Fruit fly (Drosophila melanogaster): ENCODE measurements around the gene CG42779.

CG42779 gene

DNA sequence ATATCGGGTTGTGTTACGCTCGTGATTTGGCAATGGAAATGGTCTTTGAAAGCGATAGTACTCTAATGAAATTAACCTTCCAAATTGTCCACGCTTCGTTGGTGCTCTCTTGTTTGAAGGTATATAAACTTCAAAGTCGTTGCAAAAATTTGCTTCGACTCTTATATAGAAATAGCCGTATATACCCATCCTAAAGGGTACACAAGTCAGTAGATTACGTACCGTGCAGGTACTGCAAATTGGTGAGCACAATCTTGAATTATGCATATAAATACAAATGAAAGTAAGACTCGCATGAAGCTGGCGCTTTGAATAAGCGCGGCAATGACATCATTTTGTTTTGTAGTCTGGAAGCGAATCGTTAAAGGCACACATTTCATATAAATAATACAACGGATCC is 5.1 kb upstream of the CG42779 start:
- no peak for TF ChIP-seq CG17801 (GFP tag; optimal IDR thresholded peaks at IDR 0.05; ENCODE audit: partially characterized antibody)

DNA sequence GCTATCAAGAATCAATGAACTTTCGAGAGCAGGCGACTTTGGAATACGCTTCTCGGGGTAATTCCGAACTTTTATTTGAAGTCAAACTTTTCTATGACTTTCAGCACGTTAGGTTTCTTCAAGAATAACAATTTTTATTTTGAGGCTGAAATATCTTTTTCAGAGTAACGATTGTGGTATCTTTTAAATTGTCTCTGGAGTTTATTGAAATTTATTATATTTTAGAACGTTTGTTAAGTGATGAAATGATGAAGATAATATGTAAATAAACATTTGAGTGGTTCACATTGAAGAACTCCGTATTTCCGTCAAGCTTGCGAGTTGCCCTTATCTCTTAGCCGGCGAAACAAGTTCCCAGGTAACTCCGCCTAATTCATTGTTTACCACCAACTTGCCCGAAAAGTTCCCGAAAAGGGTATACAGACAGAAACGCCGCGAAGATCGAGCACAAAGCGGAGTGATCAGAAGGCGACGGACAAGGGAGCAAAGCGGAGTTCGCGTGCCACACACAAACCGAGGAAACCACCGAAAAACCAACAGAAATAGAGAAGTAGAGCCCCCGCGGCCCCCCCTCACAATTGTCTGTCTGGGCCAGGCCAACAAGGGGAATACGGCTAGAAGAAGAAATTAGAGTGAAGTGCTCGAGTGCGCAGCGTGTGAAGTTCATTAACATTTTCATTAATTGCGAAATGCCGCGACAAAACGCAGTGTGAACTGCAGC is 3.6 kb upstream of the CG42779 start:
- TF ChIP-seq CG17801 (GFP tag; optimal IDR thresholded peaks at IDR 0.05; ENCODE audit: partially characterized antibody), result no peak

DNA sequence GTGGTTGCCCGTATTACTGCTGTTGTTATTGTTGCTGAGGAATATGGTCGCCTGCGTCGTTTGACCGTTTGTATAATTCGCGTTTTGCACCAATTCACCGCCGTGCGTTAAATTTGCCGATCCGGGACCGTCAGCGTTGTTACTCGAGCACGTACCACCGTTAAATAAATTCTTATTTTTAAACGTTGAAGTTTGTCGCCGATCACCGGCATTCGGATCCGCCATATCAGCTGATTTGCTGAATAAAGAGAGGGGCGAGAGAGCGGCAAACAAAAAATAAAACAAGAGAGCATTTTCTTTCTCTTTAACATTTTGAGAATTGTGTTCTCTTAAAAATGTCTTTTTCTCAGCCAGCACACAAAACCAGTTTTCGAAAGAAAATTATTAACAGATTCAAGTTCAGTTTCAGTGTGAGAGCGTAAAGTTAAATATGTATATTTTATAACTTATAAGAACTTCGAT is 2.4 kb upstream of the CG42779 start:
- TF ChIP-seq CG17801 (GFP tag; optimal IDR thresholded peaks at IDR 0.05; ENCODE audit: partially characterized antibody), result peak; percentile 56

DNA sequence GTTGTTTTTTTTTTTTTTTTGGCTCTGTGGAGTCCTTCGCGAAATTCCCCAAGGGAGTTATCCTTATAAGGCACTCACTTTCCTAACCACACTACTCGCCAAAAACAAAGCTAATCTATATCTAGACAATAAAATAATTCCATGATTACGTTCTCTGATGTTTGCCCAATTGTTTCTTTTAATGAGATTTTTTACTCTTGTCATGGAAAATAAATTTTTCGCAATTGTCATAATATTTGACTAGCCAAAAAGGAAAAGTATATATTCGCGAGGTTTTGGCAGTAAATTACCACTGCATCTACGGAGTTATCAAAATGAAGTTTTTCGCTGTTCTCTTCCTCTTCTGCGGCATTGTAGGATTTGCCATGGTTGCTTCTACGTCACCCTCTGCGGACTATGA is 1.2 kb upstream of the CG42779 start, which contains the start of gene CG34278:
TSS of gene CG34278 (plus strand) at position 301 of the 400 bp plus-strand sequence.
- TF ChIP-seq CG17801 (GFP tag; optimal IDR thresholded peaks at IDR 0.05; ENCODE audit: partially characterized antibody), result no peak

DNA sequence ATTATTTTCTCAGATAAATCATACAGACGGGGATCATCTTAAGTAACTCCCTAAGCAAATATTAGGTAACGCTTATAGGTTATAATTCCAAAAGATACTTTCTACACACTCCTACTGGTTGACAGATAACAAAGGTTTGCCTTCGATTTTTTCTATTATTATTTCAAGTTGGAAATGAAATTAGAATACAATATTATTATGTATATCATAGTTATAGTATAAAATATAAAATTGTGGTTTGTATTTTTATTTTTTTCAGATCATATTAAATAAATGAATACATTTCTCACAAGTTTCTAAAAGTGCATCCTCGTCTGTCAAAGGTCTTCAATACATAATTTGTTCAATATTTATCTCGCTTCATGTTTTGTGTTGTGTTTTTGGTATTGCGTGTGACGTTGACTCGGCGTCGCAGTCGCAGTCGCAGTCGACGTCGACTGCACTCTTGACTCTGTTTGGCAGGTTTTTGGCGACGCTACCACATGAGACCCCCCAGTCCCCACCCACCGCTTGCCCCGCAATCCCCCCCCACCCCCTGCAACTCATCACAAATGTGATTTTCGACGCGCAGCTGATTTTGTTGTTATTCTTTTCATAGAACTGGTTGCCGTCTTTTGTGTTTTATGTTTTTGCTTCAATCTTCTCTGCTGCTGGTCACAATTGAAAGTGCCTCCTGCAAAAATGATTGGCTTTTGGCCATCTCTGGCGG is 1.6 kb downstream of the CG42779 start:
- no peak for TF ChIP-seq CG17801 (GFP tag; optimal IDR thresholded peaks at IDR 0.05; ENCODE audit: partially characterized antibody)

DNA sequence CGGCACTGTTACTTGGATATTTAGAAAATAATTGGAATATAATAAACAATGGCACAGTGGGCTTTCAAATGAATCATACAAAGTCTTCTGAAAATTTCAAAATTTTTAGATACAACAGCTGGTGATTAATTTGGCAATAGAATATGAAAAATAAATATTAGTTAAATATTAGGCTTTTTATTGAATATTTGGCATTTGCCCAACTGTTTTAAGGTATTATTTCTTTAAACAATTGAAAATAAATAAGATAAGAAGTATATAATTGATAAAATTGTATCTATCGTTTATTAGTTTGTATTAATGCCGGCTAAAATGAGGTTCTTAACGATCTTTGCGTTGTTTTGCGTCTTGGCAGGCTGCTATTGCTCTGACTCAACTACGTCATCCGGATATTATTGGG is 2.8 kb downstream of the CG42779 start, which contains the start of gene CG45079:
TSS of gene CG45079 (plus strand) at position 301 of the 400 bp plus-strand sequence.
- TF ChIP-seq CG17801 (GFP tag; optimal IDR thresholded peaks at IDR 0.05; ENCODE audit: partially characterized antibody), result no peak

DNA sequence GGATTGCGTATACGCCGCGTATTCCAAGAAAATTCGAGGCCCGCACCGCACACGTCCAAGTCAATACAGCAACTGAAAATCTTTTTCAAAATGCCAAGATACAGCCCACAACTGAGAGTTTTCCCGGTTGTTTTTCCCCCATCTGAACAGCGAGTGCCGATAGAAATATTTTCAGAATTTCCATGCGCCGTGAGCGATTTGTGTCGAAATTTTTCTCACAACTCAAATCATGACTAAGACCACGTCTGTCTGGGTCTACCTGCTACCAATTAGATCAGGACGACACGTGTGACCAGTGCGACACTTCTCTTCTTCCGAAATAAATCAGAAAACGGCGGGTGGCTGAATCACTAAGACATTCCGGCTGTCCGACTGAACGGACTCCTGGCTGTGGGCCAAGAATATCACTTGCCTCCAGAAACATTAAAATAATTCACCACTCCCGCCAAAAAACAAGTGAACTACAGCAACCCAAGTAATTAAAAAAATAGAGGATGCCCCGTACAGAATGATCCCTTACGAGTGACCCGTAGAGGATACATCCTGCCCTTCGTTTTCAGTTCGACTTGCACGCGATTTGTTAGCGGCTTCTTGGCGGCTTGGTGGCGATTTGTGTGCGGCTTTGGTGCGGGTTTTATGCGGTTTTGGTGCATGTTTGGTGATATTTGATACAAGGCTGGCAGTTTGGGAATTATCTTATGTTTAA is 4.1 kb downstream of the CG42779 start, which contains the start of gene cher:
TSS of gene cher (minus strand) at position 51 of the 706 bp plus-strand sequence.
- no peak for TF ChIP-seq CG17801 (GFP tag; optimal IDR thresholded peaks at IDR 0.05; ENCODE audit: partially characterized antibody)

DNA sequence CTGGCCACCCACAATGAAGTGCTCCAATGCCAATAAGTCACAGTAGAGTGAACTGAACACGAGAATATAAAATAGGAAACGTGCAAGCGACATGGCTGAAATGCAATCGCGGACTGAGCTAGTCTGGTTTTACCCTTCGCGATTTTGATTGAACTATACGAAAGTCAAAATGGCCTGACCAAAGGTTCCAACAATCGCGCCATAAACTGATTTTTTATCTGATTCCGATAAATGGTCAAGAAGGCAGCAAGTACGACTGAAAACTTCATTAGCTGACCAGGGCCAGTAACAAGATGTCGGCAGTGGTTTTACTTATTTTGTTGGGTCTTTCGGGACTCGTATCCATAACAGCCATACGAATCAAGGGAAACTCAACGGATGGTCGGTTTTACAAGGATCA is 5.5 kb downstream of the CG42779 start, which contains the start of the genes CG17477 and CG31269:
TSS of gene CG17477 (minus strand) at position 101 of the 400 bp plus-strand sequence.
TSS of gene CG31269 (plus strand) at position 289 of the 400 bp plus-strand sequence.
- TF ChIP-seq CG17801 (GFP tag; optimal IDR thresholded peaks at IDR 0.05; ENCODE audit: partially characterized antibody), result no peak

DNA sequence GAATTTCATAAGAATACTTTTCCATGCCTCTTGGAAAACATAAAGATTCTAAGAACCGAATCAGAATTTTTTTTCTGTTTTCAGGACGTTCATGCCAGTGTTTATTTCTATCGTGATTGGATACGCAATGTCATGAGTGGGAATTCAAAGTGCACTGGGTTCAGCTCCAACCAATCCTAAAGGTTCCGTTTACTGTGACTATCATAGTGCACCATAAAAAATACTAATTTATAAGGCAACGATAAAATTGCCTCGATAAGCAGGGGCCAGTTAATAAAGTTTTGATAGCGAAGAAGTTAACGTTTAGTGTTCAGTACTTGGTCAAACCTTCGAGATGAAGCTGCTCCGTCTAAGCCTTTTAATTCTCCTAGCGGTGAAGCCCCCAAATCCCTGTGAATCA is 6.5 kb downstream of the CG42779 start, which contains the start of gene CG31265:
TSS of gene CG31265 (plus strand) at position 301 of the 400 bp plus-strand sequence.
- no peak for TF ChIP-seq CG17801 (GFP tag; optimal IDR thresholded peaks at IDR 0.05; ENCODE audit: partially characterized antibody)

DNA sequence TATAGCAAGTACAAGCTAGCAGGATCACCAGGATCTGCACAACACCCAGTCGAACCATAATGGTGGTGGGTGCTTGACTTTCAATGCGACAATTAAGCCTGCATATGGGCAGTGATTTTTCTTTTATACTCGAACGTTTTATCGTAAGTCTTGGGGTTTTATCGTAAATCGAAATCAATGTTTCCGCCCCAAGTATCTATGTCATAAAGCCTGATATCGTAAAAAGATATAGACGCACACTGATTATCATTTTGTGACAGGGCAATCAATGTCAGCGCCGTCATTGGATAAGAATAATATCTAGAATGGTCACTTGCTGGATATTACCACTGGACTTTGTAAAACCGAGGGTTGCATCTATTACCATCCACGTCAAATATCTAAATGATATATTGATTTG is 8.9 kb downstream of the CG42779 start, which contains the start of gene CG17475:
TSS of gene CG17475 (minus strand) at position 101 of the 400 bp plus-strand sequence.
- no peak for TF ChIP-seq CG17801 (GFP tag; optimal IDR thresholded peaks at IDR 0.05; ENCODE audit: partially characterized antibody)

DNA sequence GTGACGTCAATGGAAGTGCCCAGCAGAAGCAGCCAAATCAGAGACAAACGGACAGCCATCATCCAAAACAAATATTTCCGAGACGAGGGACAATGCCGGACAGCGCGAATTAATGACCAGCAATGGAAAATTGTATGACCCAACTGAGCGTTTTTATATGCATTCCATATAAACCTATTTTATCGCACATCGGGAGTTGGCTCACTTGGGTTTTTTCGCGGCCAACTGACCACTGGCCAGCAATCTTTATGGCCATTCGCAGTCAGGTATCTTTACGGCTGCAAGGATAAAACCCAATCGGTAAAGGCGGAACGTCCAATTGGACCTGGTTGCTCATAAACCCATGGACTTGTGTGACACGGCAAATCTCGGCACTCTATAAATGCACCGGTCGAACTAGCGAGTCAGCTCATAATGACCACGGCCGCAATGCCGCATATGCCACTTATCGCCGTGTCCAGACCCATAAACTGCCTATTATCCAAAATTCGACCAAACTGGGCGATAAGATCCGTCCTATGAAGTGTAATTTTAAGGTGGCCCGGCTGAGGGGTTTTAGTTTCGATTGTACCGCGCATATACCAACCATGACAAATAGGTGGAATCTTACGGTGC is 10.8 kb downstream of the CG42779 start, which contains the start of the genes CG4053 and CG31266:
TSS of gene CG4053 (minus strand) at position 101 of the 615 bp plus-strand sequence.
TSS of gene CG31266 (plus strand) at position 565 of the 615 bp plus-strand sequence.
- no peak for TF ChIP-seq CG17801 (GFP tag; optimal IDR thresholded peaks at IDR 0.05; ENCODE audit: partially characterized antibody)

DNA sequence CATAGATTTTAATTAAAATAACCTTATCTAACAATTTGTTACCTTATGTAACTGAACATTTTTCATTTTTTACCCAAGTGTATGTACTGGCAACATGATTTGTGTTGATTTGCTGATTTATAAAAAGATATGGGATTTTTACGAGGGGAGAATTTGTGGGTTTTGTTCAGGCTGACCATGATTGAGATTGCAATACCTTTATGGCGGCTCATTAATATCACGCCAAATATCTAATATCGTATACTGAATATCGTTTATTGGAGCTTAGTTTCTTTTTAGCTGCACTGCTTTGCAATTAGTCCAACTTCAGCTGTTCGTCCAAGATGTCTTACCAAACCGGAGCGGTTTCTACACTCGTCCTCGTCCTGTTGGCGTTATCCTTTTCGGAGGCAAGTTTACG is 12.5 kb downstream of the CG42779 start, which contains the start of gene CG31267:
TSS of gene CG31267 (plus strand) at position 301 of the 400 bp plus-strand sequence.
- no peak for TF ChIP-seq CG17801 (GFP tag; optimal IDR thresholded peaks at IDR 0.05; ENCODE audit: partially characterized antibody)

DNA sequence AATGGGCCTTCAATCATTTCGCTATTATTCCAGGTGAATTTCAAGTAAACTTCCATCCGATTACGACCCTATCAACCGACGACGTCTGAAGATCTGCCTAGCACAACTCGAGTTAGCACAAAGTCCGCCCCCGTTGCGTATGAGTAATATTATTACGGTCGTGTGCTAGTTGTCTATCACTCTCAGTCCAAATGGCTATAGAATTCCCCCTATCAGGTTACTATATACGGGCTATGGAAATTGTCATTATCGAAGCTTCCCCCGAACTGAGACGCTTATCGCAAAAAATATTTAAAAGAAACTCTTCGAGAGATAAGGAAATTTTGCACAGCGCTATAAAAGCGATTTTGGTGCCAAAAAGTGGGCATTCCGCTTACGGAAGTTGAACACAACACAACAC is 14.4 kb downstream of the CG42779 start, which contains the start of gene CG5246:
TSS of gene CG5246 (plus strand) at position 365 of the 400 bp plus-strand sequence.
- no peak for TF ChIP-seq CG17801 (GFP tag; optimal IDR thresholded peaks at IDR 0.05; ENCODE audit: partially characterized antibody)

DNA sequence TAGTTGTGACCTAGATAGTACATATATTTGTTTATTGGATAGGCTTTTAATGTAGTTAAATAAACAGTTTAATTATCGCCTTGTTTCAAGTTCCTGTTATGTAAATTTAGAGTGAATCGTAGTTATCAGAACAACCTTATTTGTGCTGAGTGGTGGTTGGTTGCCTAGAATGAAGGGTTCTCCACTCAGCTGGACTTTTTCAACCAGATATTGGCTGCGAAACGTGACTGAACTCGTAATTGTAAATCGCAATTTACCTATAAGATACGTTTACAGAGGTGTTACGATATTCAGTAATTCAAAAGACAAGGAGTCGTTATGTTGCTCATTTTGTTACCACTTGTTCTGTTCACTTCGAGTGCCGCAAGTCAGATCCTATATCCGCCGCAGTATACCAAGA is 16.2 kb downstream of the CG42779 start, which contains the start of gene CG5255:
TSS of gene CG5255 (plus strand) at position 301 of the 400 bp plus-strand sequence.
- TF ChIP-seq CG17801 (GFP tag; optimal IDR thresholded peaks at IDR 0.05; ENCODE audit: partially characterized antibody), result no peak
